Fruit fly (Drosophila melanogaster) whole organism, embryonic: ENCODE measurements around the gene gcm.

Experiments used
- Awh ChIP-seq: fragments of 200-800 bp; sonication (Bioruptor generic); IDR thresholded peaks from 2 replicates; pipeline ENCODE4, ENCODE4 v1.3.6; 2022; ENCODE audit warnings: missing biosample characterization, missing genetic modification characterization
- Bteb2 ChIP-seq: fragments of 200-800 bp; sonication (Bioruptor generic); optimal IDR thresholded peaks from 2 replicates; lab custom pipeline; 2016; ENCODE audit warnings: missing biosample characterization, missing genetic modification characterization
- CG10321 ChIP-seq: fragments of 200-800 bp; sonication (Bioruptor generic); IDR thresholded peaks from 2 replicates; pipeline ENCODE4 v1.3.6; 2022; ENCODE audit warnings: missing biosample characterization, missing genetic modification characterization
- CG10654 ChIP-seq: fragments of 200-800 bp; sonication (Bioruptor generic); optimal IDR thresholded peaks from 2 replicates; lab custom pipeline; 2016; ENCODE audit warnings: missing biosample characterization, missing genetic modification characterization
- CG10959 ChIP-seq: fragments of 200-800 bp; sonication (Bioruptor generic); IDR thresholded peaks from 2 replicates; pipeline ENCODE4 v1.3.6; 2022; ENCODE audit warnings: missing biosample characterization, missing genetic modification characterization
- CG10979 ChIP-seq: fragments of 200-800 bp; sonication (Bioruptor generic); optimal IDR thresholded peaks from 2 replicates; lab custom pipeline; 2018; ENCODE audit warnings: missing biosample characterization, mild to moderate bottlenecking, missing genetic modification characterization, moderate library complexity
- CG11093 ChIP-seq: fragments of 200-800 bp; sonication (Bioruptor generic); IDR thresholded peaks from 3 replicates; pipeline ENCODE4 v1.3.6; 2022; ENCODE audit warnings: missing biosample characterization, missing genetic modification characterization
- CG11695 ChIP-seq: fragments of 200-800 bp; sonication (Bioruptor generic); IDR thresholded peaks from 3 replicates; pipeline ENCODE4 v1.3.6; 2022; ENCODE audit warnings: missing biosample characterization, missing genetic modification characterization
- CG12659 ChIP-seq: fragments of 200-800 bp; sonication (Bioruptor generic); optimal IDR thresholded peaks from 3 replicates; lab custom pipeline; 2017; ENCODE audit warnings: mild to moderate bottlenecking, missing biosample characterization, missing genetic modification reagents, missing genetic modification characterization
- CG13894 ChIP-seq: fragments of 200-800 bp; sonication (Bioruptor generic); optimal IDR thresholded peaks from 3 replicates; lab custom pipeline; 2018; ENCODE audit warnings: missing biosample characterization, mild to moderate bottlenecking, missing genetic modification characterization, moderate library complexity
- CG14050 ChIP-seq: fragments of 200-800 bp; sonication (Bioruptor generic); IDR thresholded peaks from 3 replicates; pipeline ENCODE4 v1.3.6; 2022; ENCODE audit warnings: missing biosample characterization, missing genetic modification characterization
- CG14965 ChIP-seq: fragments of 200-800 bp; sonication (Bioruptor generic); optimal IDR thresholded peaks from 2 replicates; lab custom pipeline; 2016; ENCODE audit warnings: missing biosample characterization, missing genetic modification characterization, borderline replicate concordance
- CG15073 ChIP-seq: fragments of 200-800 bp; sonication (Bioruptor generic); optimal IDR thresholded peaks from 2 replicates; lab custom pipeline; 2016; ENCODE audit warnings: missing biosample characterization, missing genetic modification characterization
- CG16813 ChIP-seq: fragments of 200-800 bp; sonication (Bioruptor generic); IDR thresholded peaks from 3 replicates; pipeline ENCODE4 v1.3.6; 2022; ENCODE audit warnings: missing biosample characterization, missing genetic modification characterization; ENCODE audit not compliant: partially characterized antibody
- CG16815 ChIP-seq: fragments of 200-800 bp; sonication (Bioruptor generic); optimal IDR thresholded peaks from 3 replicates; lab custom pipeline; 2017; ENCODE audit warnings: missing biosample characterization, mild to moderate bottlenecking, missing genetic modification characterization
- CG2712 ChIP-seq: fragments of 200-800 bp; optimal IDR thresholded peaks from 3 replicates; lab custom pipeline; 2019; ENCODE audit warnings: missing biosample characterization, mild to moderate bottlenecking, missing genetic modification characterization, moderate library complexity
- CG34376 ChIP-seq: fragments of 200-800 bp; sonication (Bioruptor generic); optimal IDR thresholded peaks from 2 replicates; lab custom pipeline; 2018; ENCODE audit warnings: missing biosample characterization, mild to moderate bottlenecking, missing genetic modification characterization
- CG7556 ChIP-seq: fragments of 200-800 bp; sonication (Bioruptor generic); optimal IDR thresholded peaks from 2 replicates; lab custom pipeline; 2017; ENCODE audit warnings: missing biosample characterization, mild to moderate bottlenecking, missing genetic modification characterization
- CG9609 ChIP-seq: fragments of 200-800 bp; sonication (Bioruptor generic); optimal IDR thresholded peaks from 3 replicates; lab custom pipeline; 2016; ENCODE audit warnings: missing biosample characterization, missing genetic modification characterization
- CrebB ChIP-seq: fragments of 200-800 bp; sonication (Bioruptor generic); optimal IDR thresholded peaks from 3 replicates; lab custom pipeline; 2018; ENCODE audit warnings: missing biosample characterization, mild to moderate bottlenecking, missing genetic modification characterization
- D ChIP-seq, 2 experiments: fragments of 200-800 bp in 1 of 2; fragments of >200 bp in 1 of 2; sonication (Bioruptor generic) in 1 of 2; optimal IDR thresholded peaks; 2 replicates in 1 of 2; 3 replicates in 1 of 2; lab custom pipeline; 2017; ENCODE audit warnings: mild to moderate bottlenecking in 1 of 2, missing biosample characterization in 1 of 2, missing genetic modification characterization in 1 of 2, missing genetic modification reagents in 1 of 2
- Fer3 ChIP-seq: fragments of 200-800 bp; sonication (Bioruptor generic); optimal IDR thresholded peaks from 2 replicates; lab custom pipeline; 2018; ENCODE audit warnings: missing biosample characterization, mild to moderate bottlenecking, missing genetic modification characterization, moderate library complexity
- GATAe ChIP-seq: fragments of 200-800 bp; sonication (Bioruptor generic); conservative IDR thresholded peaks from 2 replicates; pipeline ENCODE4 v1.3.6; 2022; ENCODE audit warnings: missing biosample characterization, missing genetic modification characterization
- Mes4 ChIP-seq: fragments of 200-800 bp; sonication (Bioruptor generic); optimal IDR thresholded peaks from 2 replicates; lab custom pipeline; 2016; ENCODE audit warnings: missing biosample characterization, missing genetic modification characterization
- Neu2 ChIP-seq: fragments of 200-800 bp; sonication (Bioruptor generic); optimal IDR thresholded peaks from 3 replicates; lab custom pipeline; 2016; ENCODE audit warnings: missing biosample characterization, missing genetic modification characterization, borderline replicate concordance
- Ravus ChIP-seq: fragments of 200-800 bp; sonication (Bioruptor generic); IDR thresholded peaks from 2 replicates; pipeline ENCODE4 v1.3.6; 2022; ENCODE audit warnings: missing biosample characterization, missing genetic modification characterization
- Vsx1 ChIP-seq: fragments of 200-800 bp; sonication (Bioruptor generic); optimal IDR thresholded peaks from 2 replicates; lab custom pipeline; 2017; ENCODE audit warnings: missing biosample characterization, mild to moderate bottlenecking, missing genetic modification characterization, missing genetic modification reagents
- ab ChIP-seq: fragments of 200-800 bp; sonication (Bioruptor generic); optimal IDR thresholded peaks from 2 replicates; lab custom pipeline; 2016; ENCODE audit warnings: missing biosample characterization, missing genetic modification characterization
- al ChIP-seq: fragments of 200-800 bp; sonication (Bioruptor generic); IDR thresholded peaks from 2 replicates; pipeline ENCODE4 v1.3.6; 2022; ENCODE audit warnings: missing biosample characterization, missing genetic modification characterization
- ash1 ChIP-seq: fragments of 200-800 bp; sonication (Bioruptor generic); optimal IDR thresholded peaks from 2 replicates; lab custom pipeline; 2018; ENCODE audit warnings: missing biosample characterization, mild to moderate bottlenecking, missing genetic modification characterization
- ato ChIP-seq: fragments of 200-800 bp; sonication (Bioruptor generic); IDR thresholded peaks from 2 replicates; pipeline ENCODE4 v1.3.6; 2022; ENCODE audit warnings: missing biosample characterization, missing genetic modification characterization; ENCODE audit not compliant: partially characterized antibody
- az2 ChIP-seq: fragments of 200-800 bp; sonication (Bioruptor generic); optimal IDR thresholded peaks from 3 replicates; lab custom pipeline; 2016; ENCODE audit warnings: missing biosample characterization, missing genetic modification characterization
- cas ChIP-seq: fragments of 200-800 bp; sonication (Bioruptor generic); IDR thresholded peaks from 2 replicates; pipeline ENCODE4 v1.3.6; 2022; ENCODE audit warnings: missing biosample characterization, missing genetic modification characterization
- ewg ChIP-seq: fragments of 200-800 bp; sonication (Bioruptor generic); optimal IDR thresholded peaks from 3 replicates; lab custom pipeline; 2017; ENCODE audit warnings: mild to moderate bottlenecking, missing biosample characterization, missing genetic modification reagents, missing genetic modification characterization
- fd96Cb ChIP-seq: fragments of 200-800 bp; sonication (Bioruptor generic); optimal IDR thresholded peaks from 2 replicates; lab custom pipeline; 2018; ENCODE audit warnings: missing biosample characterization, mild to moderate bottlenecking, missing genetic modification characterization, moderate library complexity
- gt ChIP-seq: fragments of 200-800 bp; sonication (Bioruptor generic); IDR thresholded peaks from 2 replicates; pipeline ENCODE4 v1.3.6; 2022; ENCODE audit warnings: missing biosample characterization, missing genetic modification characterization
- jumu ChIP-seq: fragments of 200-800 bp; sonication (Bioruptor generic); optimal IDR thresholded peaks from 3 replicates; lab custom pipeline; 2016; ENCODE audit warnings: missing biosample characterization, missing genetic modification characterization
- kay ChIP-seq: fragments of 200-800 bp; sonication (Bioruptor generic); optimal IDR thresholded peaks from 2 replicates; lab custom pipeline; 2016; ENCODE audit warnings: missing biosample characterization, missing genetic modification characterization
- maf-S ChIP-seq: fragments of 200-800 bp; sonication (Bioruptor generic); optimal IDR thresholded peaks from 2 replicates; lab custom pipeline; 2016; ENCODE audit warnings: missing biosample characterization, missing genetic modification characterization
- mirr ChIP-seq: fragments of 200-800 bp; sonication (Bioruptor generic); optimal IDR thresholded peaks from 3 replicates; lab custom pipeline; 2018; ENCODE audit warnings: missing biosample characterization, mild to moderate bottlenecking, missing genetic modification characterization
- pnt ChIP-seq: fragments of 200-800 bp; sonication (Bioruptor generic); optimal IDR thresholded peaks from 3 replicates; lab custom pipeline; 2016; ENCODE audit warnings: missing biosample characterization, missing genetic modification characterization
- repo ChIP-seq: fragments of 200-800 bp; sonication (Bioruptor generic); optimal IDR thresholded peaks from 2 replicates; lab custom pipeline; 2016; ENCODE audit warnings: missing biosample characterization, missing genetic modification characterization
- slbo ChIP-seq: fragments of 200-800 bp; sonication (Bioruptor generic); IDR thresholded peaks from 2 replicates; pipeline ENCODE4 v1.3.6; 2022; ENCODE audit warnings: missing biosample characterization, missing genetic modification characterization
- slp2 ChIP-seq: fragments of 200-800 bp; sonication (Bioruptor generic); optimal IDR thresholded peaks from 2 replicates; lab custom pipeline; 2016; ENCODE audit warnings: missing biosample characterization, missing genetic modification characterization
- sr ChIP-seq: fragments of 200-800 bp; sonication (Bioruptor generic); IDR thresholded peaks from 3 replicates; pipeline ENCODE4 v1.3.6; 2022; ENCODE audit warnings: missing biosample characterization, missing genetic modification characterization
- stc ChIP-seq: fragments of 200-800 bp; sonication (Bioruptor generic); IDR thresholded peaks from 2 replicates; pipeline ENCODE4 v1.3.6; 2022; ENCODE audit warnings: missing biosample characterization, missing genetic modification characterization
- sug ChIP-seq: fragments of 200-800 bp; optimal IDR thresholded peaks from 2 replicates; lab custom pipeline; 2019; ENCODE audit warnings: missing biosample characterization, mild to moderate bottlenecking, missing genetic modification characterization, moderate library complexity
- trem ChIP-seq: fragments of 200-800 bp; optimal IDR thresholded peaks from 3 replicates; lab custom pipeline; 2019; ENCODE audit warnings: missing biosample characterization, mild to moderate bottlenecking, missing genetic modification characterization, moderate library complexity
- unpg ChIP-seq: fragments of 200-800 bp; sonication (Bioruptor generic); optimal IDR thresholded peaks from 3 replicates; lab custom pipeline; 2018; ENCODE audit warnings: missing biosample characterization, mild to moderate bottlenecking, missing genetic modification characterization, moderate library complexity
- usp ChIP-seq: fragments of >200 bp; optimal IDR thresholded peaks from 2 replicates; lab custom pipeline; 2017; ENCODE audit warnings: missing biosample characterization, missing genetic modification characterization
- vvl ChIP-seq: fragments of 200-800 bp; sonication (Bioruptor generic); IDR thresholded peaks from 2 replicates; pipeline ENCODE4 v1.3.6; 2022; ENCODE audit warnings: missing biosample characterization, missing genetic modification characterization
- yki ChIP-seq: fragments of >200 bp; optimal IDR thresholded peaks from 3 replicates; lab custom pipeline; 2018

The gcm gene

DNA sequence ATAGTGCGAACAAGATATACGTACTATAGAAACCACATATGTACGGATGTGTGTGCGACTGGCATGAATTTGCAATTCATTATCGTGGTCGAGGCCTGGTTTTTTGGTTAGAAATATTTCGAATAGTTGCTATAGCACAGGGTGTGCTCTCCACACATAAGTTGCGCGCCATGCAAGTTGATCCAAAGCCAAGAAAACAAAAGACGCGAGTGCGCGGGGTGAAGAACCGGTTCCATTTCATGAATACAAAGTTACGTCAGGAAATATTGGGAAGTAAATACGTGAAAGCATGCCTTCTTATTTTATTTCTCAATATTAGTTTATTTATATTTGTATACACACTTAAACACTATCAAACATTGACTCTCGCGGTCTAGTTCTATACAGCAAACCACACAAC, 32.4 kb upstream of the gcm start (continued):
- TF ChIP-seq CG2712, result peak; percentile 35
- no peak for TF ChIP-seq gt (GFP tag; lab: Robert Waterston, UW)
- peak; percentile 56 for TF ChIP-seq CG13894
- TF ChIP-seq Vsx1 (GFP tag; lab: Kevin White, UChicago), result no peak
- no peak for TF ChIP-seq CG9609 (GFP tag; lab: Kevin White, UChicago)
- TF ChIP-seq unpg, result peak; percentile 25
- TF ChIP-seq CG10979 (tag; lab: Kevin White, UChicago), result peak; percentile 33
- peak; percentile 40 for TF ChIP-seq mirr (GFP tag; lab: Kevin White, UChicago)
- no peak for TF ChIP-seq sr
- peak; percentile 41 for TF ChIP-seq trem (tag; lab: Kevin White, UChicago)
- no peak for TF ChIP-seq ewg (GFP tag; lab: Kevin White, UChicago)
- TF ChIP-seq CG10654 (GFP tag; lab: Kevin White, UChicago), result no peak
- no peak; the same call in 1 of the 2 replicates for TF ChIP-seq GATAe (GFP tag; lab: Robert Waterston, UW)
- TF ChIP-seq slbo (GFP tag; lab: Robert Waterston, UW), result peak; percentile 54; the same call in 1 of the 2 replicates
- TF ChIP-seq CG16813, result no peak
- no peak for TF ChIP-seq CG12659 (GFP tag; lab: Kevin White, UChicago)
- TF ChIP-seq CG34376, result no peak
- TF ChIP-seq az2 (GFP tag; lab: Kevin White, UChicago), result peak; percentile 23
- peak; percentile 12 for TF ChIP-seq CG7556 (GFP tag; lab: Kevin White, UChicago)
- TF ChIP-seq fd96Cb (tag; lab: Kevin White, UChicago), result no peak
- TF ChIP-seq Neu2 (GFP tag; lab: Kevin White, UChicago), result no peak
- no peak for TF ChIP-seq CG16815 (GFP tag; lab: Kevin White, UChicago)
- TF ChIP-seq pnt (GFP tag; lab: Kevin White, UChicago), result no peak
- no peak for TF ChIP-seq CG14050
- TF ChIP-seq ash1 (GFP tag; lab: Kevin White, UChicago), result no peak
- TF ChIP-seq usp (GFP tag; lab: Kevin White, UChicago), result no peak
- TF ChIP-seq Awh (GFP tag; lab: Robert Waterston, UW), result no peak
- no peak for TF ChIP-seq maf-S
- no peak for TF ChIP-seq CG15073 (GFP tag; lab: Kevin White, UChicago)
- TF ChIP-seq ato (GFP tag; lab: Robert Waterston, UW), result no peak
- TF ChIP-seq cas (GFP tag; lab: Robert Waterston, UW), result no peak
- TF ChIP-seq yki (lab: Kevin White, UChicago), result no peak
- TF ChIP-seq Ravus (GFP tag; lab: Robert Waterston, UW), result no peak
- TF ChIP-seq CG14965, result no peak
- TF ChIP-seq sug (tag; lab: Kevin White, UChicago), result peak; percentile 14
- no peak for TF ChIP-seq D (optimal IDR thresholded peaks at IDR 0.05; lab: Kevin White, UChicago)
- peak; percentile 16 for TF ChIP-seq D (GFP tag; optimal IDR thresholded peaks at IDR 0.05; lab: Kevin White, UChicago)
- peak; percentile 98 for TF ChIP-seq CG11695 (GFP tag; lab: Robert Waterston, UW)
- TF ChIP-seq ab (GFP tag; lab: Kevin White, UChicago), result no peak
- peak; percentile 20 for TF ChIP-seq Bteb2 (GFP tag; lab: Kevin White, UChicago)
- peak; percentile 43; the same call in 1 of the 2 replicates for TF ChIP-seq stc (GFP tag; lab: Robert Waterston, UW)
- no peak for TF ChIP-seq CG10321
- TF ChIP-seq al, result no peak; the same call in 1 of the 2 replicates
- TF ChIP-seq Mes4 (GFP tag; lab: Kevin White, UChicago), result no peak
- TF ChIP-seq vvl (GFP tag; lab: Robert Waterston, UW), result peak; percentile 43
- no peak for TF ChIP-seq slp2 (GFP tag; lab: Kevin White, UChicago)
- TF ChIP-seq jumu (GFP tag; lab: Kevin White, UChicago), result no peak
- TF ChIP-seq Fer3 (tag; lab: Kevin White, UChicago), result peak; percentile 39
- TF ChIP-seq CrebB (tag; lab: Kevin White, UChicago), result no peak
- TF ChIP-seq kay (GFP tag; lab: Kevin White, UChicago), result peak; percentile 21
- no peak for TF ChIP-seq repo (GFP tag; lab: Kevin White, UChicago)
- TF ChIP-seq CG11093 (GFP tag; lab: Robert Waterston, UW), result no peak
- no peak for TF ChIP-seq CG10959
